Worm (Caenorhabditis elegans): ENCODE data around the gene wrt-5.

- TF ChIP-seq aly-1 (tag; optimal IDR thresholded peaks at IDR 0.05) (no peak), hmg-4 (GFP tag; optimal IDR thresholded peaks at IDR 0.05) (no peak), sea-1 (GFP tag; conservative IDR thresholded peaks at IDR 0.05) (no peak), ets-7 (tag; optimal IDR thresholded peaks at IDR 0.05) (no peak), hnd-1 (tag; optimal IDR thresholded peaks at IDR 0.05) (no peak), tbx-11 (GFP tag; IDR thresholded peaks at IDR 0.05) (no peak), ama-1 (optimal IDR thresholded peaks at IDR 0.05) (no peak), ceh-36 (tag; optimal IDR thresholded peaks at IDR 0.05) (no peak), tra-4 (tag; optimal IDR thresholded peaks at IDR 0.05) (no peak), tbx-37 (GFP tag; conservative IDR thresholded peaks at IDR 0.05) (no peak), scrt-1 (GFP tag; IDR thresholded peaks at IDR 0.05) (no peak), ceh-13 (GFP tag; optimal IDR thresholded peaks at IDR 0.05) (no peak)
These were observed 20.6 kb upstream of the wrt-5 start, which contains the start of gene pqn-75 for ce11 chrIV:4072027-4072426.
